Fruit fly (Drosophila melanogaster) Kc167 (cell line): Measurements from ENCODE around the gene Mlc2.

Experiments used
- Myc ChIP-seq: fragments of >200 bp; optimal IDR thresholded peaks from 2 replicates; lab custom pipeline; 2017; ENCODE audit warnings: missing external identifiers
- Sin3A ChIP-seq: fragments of >200 bp; optimal IDR thresholded peaks from 2 replicates; lab custom pipeline; 2018; ENCODE audit warnings: missing external identifiers
- h ChIP-seq: fragments of >200 bp; optimal IDR thresholded peaks from 3 replicates; lab custom pipeline; 2018; ENCODE audit warnings: missing external identifiers
- insv ChIP-seq: fragments of >200 bp; optimal IDR thresholded peaks from 3 replicates; lab custom pipeline; 2018; ENCODE audit warnings: missing external identifiers
- psq ChIP-seq: fragments of >200 bp; optimal IDR thresholded peaks from 2 replicates; lab custom pipeline; 2017; ENCODE audit warnings: missing external identifiers
- ttk ChIP-seq: sonication (Bioruptor generic); optimal IDR thresholded peaks from 2 replicates; lab custom pipeline; 2017; ENCODE audit warnings: missing external identifiers

The Mlc2 gene

dm6 chr3R:30174160-30175002 lies at the start of gene Mlc2:
Mlc2 (minus strand) TSS chr3R:30174551.
- TF ChIP-seq ttk (lab: Kevin White, UChicago) (no peak), Myc (no peak), Sin3A (lab: Kevin White, UChicago) (no peak), psq (lab: Kevin White, UChicago) (no peak), insv (no peak), h (no peak)

- TF ChIP-seq Sin3A (lab: Kevin White, UChicago), result no peak
- no peak for TF ChIP-seq h
- no peak for TF ChIP-seq insv
- TF ChIP-seq psq (lab: Kevin White, UChicago), result no peak
- no peak for TF ChIP-seq ttk (lab: Kevin White, UChicago)
- no peak for TF ChIP-seq Myc
Measured at dm6 chr3R:30222236-30222635, 47.9 kb upstream of the Mlc2 start.

- TF ChIP-seq insv, result no peak
Measured at dm6 chr3R:30216210-30216609, 41.9 kb upstream of the Mlc2 start, which contains the start of gene CecC. CecC (plus strand) TSS chr3R:30216484.

dm6 chr3R:30215020-30215419 lies 40.7 kb upstream of the Mlc2 start:
- TF ChIP-seq insv (no peak), psq (lab: Kevin White, UChicago) (no peak), h (no peak), Sin3A (lab: Kevin White, UChicago) (no peak), Myc (no peak), ttk (lab: Kevin White, UChicago) (no peak)

dm6 chr3R:30213697-30214096 lies 39.3 kb upstream of the Mlc2 start, which contains the start of gene CecB:
CecB (minus strand) TSS chr3R:30213797.
- no peak for TF ChIP-seq ttk (lab: Kevin White, UChicago)
- no peak for TF ChIP-seq insv
- TF ChIP-seq Sin3A (lab: Kevin White, UChicago), result no peak
- no peak for TF ChIP-seq Myc
- TF ChIP-seq h, result no peak
- no peak for TF ChIP-seq psq (lab: Kevin White, UChicago)

DNA sequence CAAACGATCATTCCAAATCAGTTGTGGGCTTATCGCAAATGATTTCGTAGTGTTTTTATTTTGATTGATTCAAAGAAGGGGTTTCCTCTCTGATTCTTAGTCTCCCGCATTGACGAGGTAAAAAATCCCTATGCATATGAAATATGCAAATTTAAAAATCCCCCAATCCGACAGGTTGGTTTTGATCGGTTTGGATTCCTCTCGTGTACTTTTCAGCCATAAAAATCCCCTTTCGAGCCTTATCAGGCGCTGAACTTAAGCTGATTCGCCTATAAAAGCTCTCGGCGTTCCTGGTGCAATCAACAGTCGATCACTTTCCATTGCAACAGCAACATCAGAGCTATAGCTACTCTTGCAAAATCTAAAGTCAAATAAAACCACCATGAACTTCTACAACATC lies 37.5 kb upstream of the Mlc2 start, which contains the start of gene CecA2:
TSS of gene CecA2 (plus strand) at position 301 of the 400 bp plus-strand sequence.
- TF ChIP-seq h, result no peak
- TF ChIP-seq ttk (lab: Kevin White, UChicago), result no peak
- no peak for TF ChIP-seq insv
- no peak for TF ChIP-seq psq (lab: Kevin White, UChicago)
- TF ChIP-seq Sin3A (lab: Kevin White, UChicago), result no peak
- TF ChIP-seq Myc, result no peak

DNA sequence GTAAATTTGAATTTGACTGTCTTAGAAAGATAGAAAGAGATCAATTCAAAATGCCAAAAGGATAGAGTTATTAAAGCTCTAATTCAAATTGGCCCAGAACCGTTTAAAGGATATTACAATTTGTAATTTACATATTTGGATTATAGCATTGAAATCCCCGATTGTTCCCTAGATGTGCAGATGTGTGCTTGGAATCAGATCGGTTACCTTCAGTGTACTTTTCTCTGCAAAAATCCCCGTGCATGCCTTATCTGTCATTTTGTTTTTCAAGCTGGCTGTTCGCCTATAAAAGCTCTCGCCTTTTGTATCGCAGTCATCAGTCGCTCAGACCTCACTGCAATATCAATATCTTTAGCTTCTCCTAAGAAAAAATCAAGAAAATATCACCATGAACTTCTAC lies 36.2 kb upstream of the Mlc2 start, which contains the start of gene CecA1:
TSS of gene CecA1 (plus strand) at position 315 of the 400 bp plus-strand sequence.
- no peak for TF ChIP-seq Sin3A (lab: Kevin White, UChicago)
- TF ChIP-seq h, result no peak

DNA sequence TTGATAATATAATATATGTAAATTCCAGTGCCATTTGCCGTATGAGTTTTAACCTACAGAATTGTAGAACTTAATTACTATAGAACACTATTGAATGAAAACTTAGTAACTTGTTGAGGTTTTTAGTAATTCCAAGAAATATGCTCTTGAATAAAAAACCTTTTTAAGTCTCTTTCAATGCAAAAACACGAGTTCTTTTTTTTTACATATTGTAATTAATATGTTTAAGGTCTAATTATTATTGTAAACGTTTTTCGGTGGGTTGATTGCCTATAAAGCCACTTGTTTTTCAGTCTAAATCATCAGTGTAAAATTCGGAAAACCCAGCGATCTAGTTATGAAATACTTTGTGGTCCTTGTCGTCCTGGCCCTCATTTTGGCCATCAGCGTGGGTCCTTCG lies 35.3 kb upstream of the Mlc2 start, which contains the start of gene Anp:
TSS of gene Anp (plus strand) at position 301 of the 400 bp plus-strand sequence.
- no peak for TF ChIP-seq Myc
- TF ChIP-seq ttk (lab: Kevin White, UChicago), result no peak
- no peak for TF ChIP-seq h
- TF ChIP-seq Sin3A (lab: Kevin White, UChicago), result no peak
- no peak for TF ChIP-seq insv

dm6 chr3R:30208766-30209484 lies 34.6 kb upstream of the Mlc2 start, which contains the start of gene RpS7:
RpS7 (minus strand) TSS chr3R:30209020.
- TF ChIP-seq Sin3A (lab: Kevin White, UChicago), result no peak
- TF ChIP-seq psq (lab: Kevin White, UChicago), result no peak
- no peak for TF ChIP-seq ttk (lab: Kevin White, UChicago)
- TF ChIP-seq Myc, result no peak
- TF ChIP-seq h, result no peak
- TF ChIP-seq insv, result no peak

dm6 chr3R:30208011-30208410 lies 33.7 kb upstream of the Mlc2 start:
- TF ChIP-seq insv, result no peak
- TF ChIP-seq Myc, result no peak
- no peak for TF ChIP-seq h

DNA sequence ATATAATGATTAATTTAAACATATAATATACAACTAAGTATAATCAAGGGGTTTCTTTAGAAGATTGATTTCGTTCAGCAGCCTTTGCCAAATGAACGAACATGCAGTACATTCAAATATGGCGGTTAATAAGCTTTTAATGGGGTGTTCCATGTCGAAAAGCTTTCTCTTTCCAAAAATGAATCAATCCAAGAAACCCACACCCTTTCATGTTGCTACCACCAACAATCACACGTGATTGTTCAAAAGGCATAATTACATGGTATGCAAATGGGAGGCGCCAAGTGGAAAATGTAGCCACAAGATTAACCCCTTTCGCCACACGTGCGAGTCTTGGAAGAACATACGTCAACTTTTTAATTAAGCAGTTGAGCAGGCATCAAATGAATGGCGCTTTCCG lies 31.6 kb upstream of the Mlc2 start:
- TF ChIP-seq Myc (no peak), ttk (lab: Kevin White, UChicago) (no peak), Sin3A (lab: Kevin White, UChicago) (no peak), insv (no peak), psq (lab: Kevin White, UChicago) (no peak), h (no peak)

DNA sequence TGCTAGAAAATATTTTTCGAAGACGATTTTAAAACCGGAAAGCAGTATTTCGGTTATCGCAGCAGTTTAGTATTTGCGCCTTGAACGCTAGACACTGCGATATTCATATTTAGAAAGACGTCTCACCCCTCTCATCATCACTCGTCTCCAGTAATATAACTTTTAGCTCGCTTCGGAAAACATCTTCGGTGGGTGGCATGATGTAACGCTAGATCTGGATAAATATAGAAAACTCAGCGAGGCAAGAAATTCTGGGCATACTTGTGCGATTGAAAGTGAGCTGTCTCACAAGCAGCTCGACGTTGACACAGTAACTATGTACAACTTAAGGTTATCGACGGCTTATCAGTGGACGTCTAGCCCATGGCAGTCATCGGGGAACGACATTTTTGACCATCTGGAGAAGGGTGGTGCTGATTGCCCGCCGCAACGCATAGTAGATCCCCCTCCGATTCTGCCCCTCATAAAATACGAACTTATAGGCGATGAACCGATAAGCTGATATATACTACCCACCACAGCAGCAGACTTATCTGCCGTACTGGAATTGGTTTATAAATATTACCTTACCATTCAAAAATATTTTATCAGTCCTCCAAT lies 29.8 kb upstream of the Mlc2 start:
- TF ChIP-seq insv (no peak), ttk (lab: Kevin White, UChicago) (no peak), psq (lab: Kevin White, UChicago) (no peak), Sin3A (lab: Kevin White, UChicago) (no peak), Myc (no peak), h (no peak)
